Fruit fly (Drosophila melanogaster) whole organism, embryonic: ENCODE data around the gene mad2.
A peak's percentile ranks its signal among the peaks of the same experiment; 100 is the strongest.

Experiments
- ATbp ChIP-seq: fragments of 200-800 bp; sonication (Bioruptor generic); optimal IDR thresholded peaks from 2 replicates; lab custom pipeline; 2017; ENCODE audit warnings: missing biosample characterization, mild to moderate bottlenecking, missing genetic modification characterization, missing genetic modification reagents
- Bgb ChIP-seq: fragments of 200-800 bp; sonication (Bioruptor generic); IDR thresholded peaks from 2 replicates; pipeline ENCODE4 v1.3.6; 2022; ENCODE audit warnings: missing biosample characterization, missing genetic modification characterization; ENCODE audit not compliant: partially characterized antibody
- CG10321 ChIP-seq: fragments of 200-800 bp; sonication (Bioruptor generic); IDR thresholded peaks from 2 replicates; pipeline ENCODE4 v1.3.6; 2022; ENCODE audit warnings: missing biosample characterization, missing genetic modification characterization
- CG12071 ChIP-seq: fragments of 200-800 bp; sonication (Bioruptor generic); optimal IDR thresholded peaks from 3 replicates; lab custom pipeline; 2018; ENCODE audit warnings: missing biosample characterization, mild to moderate bottlenecking, missing genetic modification characterization
- CG12769 ChIP-seq: fragments of 200-800 bp; sonication (Bioruptor generic); optimal IDR thresholded peaks from 2 replicates; lab custom pipeline; 2019; ENCODE audit warnings: missing biosample characterization, mild to moderate bottlenecking, missing genetic modification characterization, moderate library complexity
- CG13287 ChIP-seq: fragments of 200-800 bp; sonication (Bioruptor generic); IDR thresholded peaks from 2 replicates; pipeline ENCODE4 v1.3.6; 2022; ENCODE audit warnings: missing biosample characterization, missing genetic modification characterization; ENCODE audit not compliant: partially characterized antibody
- CG14441 ChIP-seq: fragments of 200-800 bp; sonication (Bioruptor generic); IDR thresholded peaks from 2 replicates; pipeline ENCODE4 v1.3.6; 2022; ENCODE audit warnings: missing biosample characterization, missing genetic modification characterization
- CG14860 ChIP-seq: fragments of 200-800 bp; sonication (Bioruptor generic); IDR thresholded peaks from 3 replicates; pipeline ENCODE4 v1.3.6; 2022; ENCODE audit warnings: missing biosample characterization, missing genetic modification characterization; ENCODE audit not compliant: partially characterized antibody
- CG1602 ChIP-seq: fragments of 200-800 bp; sonication (Bioruptor generic); optimal IDR thresholded peaks from 3 replicates; lab custom pipeline; 2016; ENCODE audit warnings: missing biosample characterization, missing genetic modification characterization
- CG17829 ChIP-seq: fragments of 200-800 bp; optimal IDR thresholded peaks from 2 replicates; lab custom pipeline; 2019; ENCODE audit warnings: missing biosample characterization, mild to moderate bottlenecking, missing genetic modification characterization, moderate library complexity
- CG18011 ChIP-seq: fragments of 200-800 bp; sonication (Bioruptor generic); optimal IDR thresholded peaks from 2 replicates; lab custom pipeline; 2017; ENCODE audit warnings: missing biosample characterization, missing genetic modification characterization, mild to moderate bottlenecking, moderate library complexity, missing genotype
- CG2120 ChIP-seq: fragments of 200-800 bp; sonication (Bioruptor generic); optimal IDR thresholded peaks from 3 replicates; lab custom pipeline; 2016; ENCODE audit warnings: missing biosample characterization, missing genetic modification characterization
- CG31388 ChIP-seq: fragments of 200-800 bp; sonication (Bioruptor generic); optimal IDR thresholded peaks from 2 replicates; lab custom pipeline; 2016; ENCODE audit warnings: missing biosample characterization, missing genetic modification characterization
- CG33213 ChIP-seq: fragments of 200-800 bp; sonication (Bioruptor generic); optimal IDR thresholded peaks from 3 replicates; lab custom pipeline; 2016; ENCODE audit warnings: missing biosample characterization, missing genetic modification characterization
- CG34422 ChIP-seq: fragments of 200-800 bp; sonication (Bioruptor generic); IDR thresholded peaks from 3 replicates; pipeline ENCODE4 v1.3.6; 2022; ENCODE audit warnings: missing biosample characterization, missing genetic modification characterization
- CG5180 ChIP-seq: fragments of 200-800 bp; sonication (Bioruptor generic); optimal IDR thresholded peaks from 3 replicates; lab custom pipeline; 2017; ENCODE audit warnings: missing biosample characterization, missing genetic modification characterization, mild to moderate bottlenecking, moderate library complexity, missing genetic modification reagents
- CG9215 ChIP-seq: fragments of 200-800 bp; sonication (Bioruptor generic); IDR thresholded peaks from 2 replicates; pipeline ENCODE4 v1.3.6; 2022; ENCODE audit warnings: missing biosample characterization, missing genetic modification characterization
- CoRest ChIP-seq: fragments of 200-800 bp; sonication (Bioruptor generic); optimal IDR thresholded peaks from 3 replicates; lab custom pipeline; 2018; ENCODE audit warnings: missing biosample characterization, mild to moderate bottlenecking, missing genetic modification characterization, moderate library complexity
- Deaf1 ChIP-seq: fragments of 200-800 bp; optimal IDR thresholded peaks from 3 replicates; lab custom pipeline; 2019; ENCODE audit warnings: missing biosample characterization, mild to moderate bottlenecking, missing genetic modification characterization, moderate library complexity
- Doc2 ChIP-seq: fragments of 200-800 bp; sonication (Bioruptor generic); IDR thresholded peaks from 2 replicates; pipeline ENCODE4 v1.3.6; 2022; ENCODE audit warnings: missing biosample characterization, missing genetic modification characterization
- Doc3 ChIP-seq: fragments of 200-800 bp; sonication (Bioruptor generic); IDR thresholded peaks from 3 replicates; pipeline ENCODE4 v1.3.6; 2022; ENCODE audit warnings: missing biosample characterization, missing genetic modification characterization; ENCODE audit not compliant: partially characterized antibody
- E2f2 ChIP-seq: fragments of 200-800 bp; sonication (Bioruptor generic); IDR thresholded peaks from 2 replicates; pipeline ENCODE4 v1.3.6; 2022; ENCODE audit warnings: missing biosample characterization, missing genetic modification characterization
- Ets97D ChIP-seq: fragments of 200-800 bp; sonication (Bioruptor generic); optimal IDR thresholded peaks from 3 replicates; lab custom pipeline; 2016; ENCODE audit warnings: missing biosample characterization, missing genetic modification characterization
- GATAe ChIP-seq: fragments of 200-800 bp; sonication (Bioruptor generic); conservative IDR thresholded peaks from 2 replicates; pipeline ENCODE4 v1.3.6; 2022; ENCODE audit warnings: missing biosample characterization, missing genetic modification characterization
- Hr51 ChIP-seq, 2 experiments: fragments of 200-800 bp; sonication (Bioruptor generic); optimal IDR thresholded peaks; 2 replicates in 1 of 2; 3 replicates in 1 of 2; lab custom pipeline; 2016 to 2018; ENCODE audit warnings: missing biosample characterization in 2 of 2, missing genetic modification characterization in 2 of 2, mild to moderate bottlenecking in 1 of 2, moderate library complexity in 1 of 2
- MESR4 ChIP-seq: fragments of 200-800 bp; sonication (Bioruptor generic); optimal IDR thresholded peaks from 2 replicates; lab custom pipeline; 2018; ENCODE audit warnings: missing biosample characterization, mild to moderate bottlenecking, missing genetic modification characterization, moderate library complexity
- Meics ChIP-seq: fragments of 200-800 bp; sonication (Bioruptor generic); optimal IDR thresholded peaks from 2 replicates; lab custom pipeline; 2017; ENCODE audit warnings: missing biosample characterization, mild to moderate bottlenecking, missing genetic modification characterization
- Mes4 ChIP-seq: fragments of 200-800 bp; sonication (Bioruptor generic); optimal IDR thresholded peaks from 2 replicates; lab custom pipeline; 2016; ENCODE audit warnings: missing biosample characterization, missing genetic modification characterization
- Nf-YA ChIP-seq: fragments of 200-800 bp; sonication (Bioruptor generic); IDR thresholded peaks from 2 replicates; pipeline ENCODE4 v1.3.6; 2022; ENCODE audit warnings: missing biosample characterization, missing genetic modification characterization
- Opbp ChIP-seq: fragments of 200-800 bp; sonication (Bioruptor generic); IDR thresholded peaks from 3 replicates; pipeline ENCODE4 v1.3.6; 2022; ENCODE audit warnings: missing biosample characterization, missing genetic modification characterization; ENCODE audit not compliant: partially characterized antibody
- Sox102F ChIP-seq: fragments of 200-800 bp; sonication (Bioruptor generic); optimal IDR thresholded peaks from 2 replicates; lab custom pipeline; 2018; ENCODE audit warnings: missing biosample characterization, mild to moderate bottlenecking, missing genetic modification characterization, moderate library complexity
- Sry-δ ChIP-seq: fragments of 200-800 bp; sonication (Bioruptor generic); optimal IDR thresholded peaks from 2 replicates; lab custom pipeline; 2016; ENCODE audit warnings: missing biosample characterization, missing genetic modification characterization
- Stat92E ChIP-seq, 3 experiments: fragments of >200 bp in 2 of 3; fragments of 200-800 bp in 1 of 3; sonication (Bioruptor generic) in 1 of 3; optimal IDR thresholded peaks; 2 replicates each; lab custom pipeline; 2017 to 2019; ENCODE audit warnings: missing biosample characterization in 3 of 3, missing genetic modification characterization in 3 of 3, mild to moderate bottlenecking in 1 of 3, moderate library complexity in 1 of 3
- ara ChIP-seq: fragments of 200-800 bp; sonication (Bioruptor generic); IDR thresholded peaks from 2 replicates; pipeline ENCODE4 v1.3.6; 2022; ENCODE audit warnings: missing biosample characterization, missing genetic modification characterization
- cas ChIP-seq: fragments of 200-800 bp; sonication (Bioruptor generic); IDR thresholded peaks from 2 replicates; pipeline ENCODE4 v1.3.6; 2022; ENCODE audit warnings: missing biosample characterization, missing genetic modification characterization
- cato ChIP-seq: fragments of 200-800 bp; sonication (Bioruptor generic); optimal IDR thresholded peaks from 2 replicates; lab custom pipeline; 2016; ENCODE audit warnings: missing biosample characterization, missing genetic modification characterization, borderline replicate concordance
- gt ChIP-seq: fragments of 200-800 bp; sonication (Bioruptor generic); IDR thresholded peaks from 2 replicates; pipeline ENCODE4 v1.3.6; 2022; ENCODE audit warnings: missing biosample characterization, missing genetic modification characterization
- hbn ChIP-seq: fragments of 200-800 bp; sonication (Bioruptor generic); IDR thresholded peaks from 2 replicates; pipeline ENCODE4 v1.3.6; 2022; ENCODE audit warnings: missing biosample characterization, missing genetic modification characterization; ENCODE audit not compliant: partially characterized antibody
- her ChIP-seq: fragments of 200-800 bp; sonication (Bioruptor generic); optimal IDR thresholded peaks from 2 replicates; lab custom pipeline; 2016; ENCODE audit warnings: missing biosample characterization, missing genetic modification characterization
- ind ChIP-seq: fragments of 200-800 bp; sonication (Bioruptor generic); optimal IDR thresholded peaks from 3 replicates; lab custom pipeline; 2016; ENCODE audit warnings: missing biosample characterization, missing genetic modification characterization
- jigr1 ChIP-seq: fragments of 200-800 bp; sonication (Bioruptor generic); IDR thresholded peaks from 3 replicates; pipeline ENCODE4 v1.3.6; 2022; ENCODE audit warnings: missing biosample characterization, missing genetic modification characterization
- klu ChIP-seq: fragments of 200-800 bp; sonication (Bioruptor generic); IDR thresholded peaks from 2 replicates; pipeline ENCODE4 v1.3.6; 2022; ENCODE audit warnings: missing biosample characterization, missing genetic modification characterization
- lab ChIP-seq: fragments of 200-800 bp; sonication (Bioruptor generic); optimal IDR thresholded peaks from 3 replicates; lab custom pipeline; 2017; ENCODE audit warnings: missing biosample characterization, missing genetic modification characterization, mild to moderate bottlenecking, moderate library complexity, missing genetic modification reagents
- p53 ChIP-seq: fragments of 200-800 bp; sonication (Bioruptor generic); optimal IDR thresholded peaks from 2 replicates; lab custom pipeline; 2016; ENCODE audit warnings: missing biosample characterization, missing genetic modification characterization
- pros ChIP-seq: fragments of 200-800 bp; sonication (Bioruptor generic); optimal IDR thresholded peaks from 3 replicates; lab custom pipeline; 2019; ENCODE audit warnings: missing biosample characterization, mild to moderate bottlenecking, missing genetic modification characterization, moderate library complexity
- seq ChIP-seq: fragments of 200-800 bp; sonication (Bioruptor generic); IDR thresholded peaks from 2 replicates; pipeline ENCODE4 v1.3.6; 2022; ENCODE audit warnings: missing biosample characterization, missing genetic modification characterization
- sna ChIP-seq: fragments of 200-800 bp; sonication (Bioruptor generic); IDR thresholded peaks from 2 replicates; pipeline ENCODE4 v1.3.6; 2022; ENCODE audit warnings: missing biosample characterization, missing genetic modification characterization; ENCODE audit not compliant: partially characterized antibody
- trem ChIP-seq: fragments of 200-800 bp; optimal IDR thresholded peaks from 3 replicates; lab custom pipeline; 2019; ENCODE audit warnings: missing biosample characterization, mild to moderate bottlenecking, missing genetic modification characterization, moderate library complexity
- vnd ChIP-seq: fragments of 200-800 bp; sonication (Bioruptor generic); IDR thresholded peaks from 3 replicates; pipeline ENCODE4 v1.3.6; 2022; ENCODE audit warnings: missing biosample characterization, missing genetic modification characterization; ENCODE audit not compliant: partially characterized antibody
- yki ChIP-seq: fragments of >200 bp; optimal IDR thresholded peaks from 3 replicates; lab custom pipeline; 2018

The mad2 gene

dm6 chr3L:5793967-5794366 lies 18.9 kb downstream of the mad2 start, which contains the start of gene Bre1 (continued):
- TF ChIP-seq CG5180 (GFP tag; lab: Kevin White, UChicago) (no peak), CG31388 (no peak), E2f2 (GFP tag; lab: Robert Waterston, UW) (peak; percentile 97), CG33213 (GFP tag; lab: Kevin White, UChicago) (no peak), Sox102F (GFP tag; lab: Kevin White, UChicago) (no peak), yki (lab: Kevin White, UChicago) (no peak), Nf-YA (GFP tag; lab: Robert Waterston, UW) (no peak), hbn (peak; percentile 78), CG14441 (GFP tag; lab: Robert Waterston, UW) (no peak), Bgb (GFP tag; lab: Robert Waterston, UW) (peak; percentile 77), CG9215 (no peak), Doc2 (GFP tag; lab: Robert Waterston, UW) (no peak), CG34422 (peak; percentile 33; the same call in 1 of the 3 replicates), Mes4 (GFP tag; lab: Kevin White, UChicago) (no peak), gt (GFP tag; lab: Robert Waterston, UW) (no peak), cato (GFP tag; lab: Kevin White, UChicago) (no peak), CG12769 (tag; lab: Kevin White, UChicago) (no peak), Doc3 (peak; percentile 62), lab (GFP tag; lab: Kevin White, UChicago) (no peak), CG18011 (no peak), ind (no peak), CG10321 (GFP tag; lab: Robert Waterston, UW) (no peak), ATbp (GFP tag; lab: Kevin White, UChicago) (no peak), cas (GFP tag; lab: Robert Waterston, UW) (no peak), CG17829 (peak; percentile 38), Deaf1 (tag; lab: Kevin White, UChicago) (no peak), her (peak; percentile 99), jigr1 (GFP tag; lab: Robert Waterston, UW) (no peak), GATAe (GFP tag; lab: Robert Waterston, UW) (no peak), CG1602 (GFP tag; lab: Kevin White, UChicago) (no peak), CG12071 (GFP tag; lab: Kevin White, UChicago) (no peak), CG2120 (GFP tag; lab: Kevin White, UChicago) (no peak), klu (peak; percentile 51; the same call in 1 of the 2 replicates), pros (GFP tag; lab: Kevin White, UChicago) (no peak), seq (GFP tag; lab: Robert Waterston, UW) (no peak), p53 (peak; percentile 8), ara (GFP tag; lab: Robert Waterston, UW) (no peak), Opbp (peak; percentile 82), Stat92E (GFP tag; optimal IDR thresholded peaks at IDR 0.05; lab: Kevin White, UChicago) (peak in 1 of 3 experiments; percentile 50), Ets97D (GFP tag; lab: Kevin White, UChicago) (peak; percentile 73), Sry-δ (GFP tag; lab: Kevin White, UChicago) (peak; percentile 82), CG14860 (no peak; the same call in 2 of the 3 replicates), trem (tag; lab: Kevin White, UChicago) (peak; percentile 82), vnd (GFP tag; lab: Robert Waterston, UW) (peak; percentile 55; the same call in 1 of the 3 replicates), CG13287 (GFP tag; lab: Robert Waterston, UW) (peak; percentile 87), MESR4 (peak; percentile 87), Meics (GFP tag; lab: Kevin White, UChicago) (no peak), Hr51 (GFP tag; optimal IDR thresholded peaks at IDR 0.05; lab: Kevin White, UChicago) (no peak), CoRest (tag; lab: Kevin White, UChicago) (peak; percentile 24), sna (GFP tag; lab: Robert Waterston, UW) (peak; percentile 76; the same call in 1 of the 2 replicates)
